Worm (Caenorhabditis elegans) whole organism, early embryonic: ENCODE data around the gene mrpl-32.

Source experiments
- B0310.2 ChIP-seq: sonication (generic microtip); optimal IDR thresholded peaks from 2 replicates; lab custom pipeline; 2016; ENCODE audit warnings: mild to moderate bottlenecking, missing genetic modification characterization, missing compliant biosample characterization
- F13C5.2 ChIP-seq: sonication (generic microtip); optimal IDR thresholded peaks from 2 replicates; lab custom pipeline; 2017; ENCODE audit warnings: mild to moderate bottlenecking, missing genetic modification characterization, inconsistent platforms, missing compliant biosample characterization
- aly-1 ChIP-seq: sonication (generic microtip); optimal IDR thresholded peaks from 2 replicates; lab custom pipeline; 2016; ENCODE audit warnings: missing genetic modification characterization, missing compliant biosample characterization
- ama-1 ChIP-seq: fragments of 150-350 bp; optimal IDR thresholded peaks from 2 replicates; lab custom pipeline; 2014
- ceh-13 ChIP-seq: fragments of 200-800 bp; sonication (Bioruptor generic); optimal IDR thresholded peaks from 2 replicates; lab custom pipeline; 2018; ENCODE audit warnings: mild to moderate bottlenecking, missing genetic modification characterization, missing compliant biosample characterization
- ceh-36 ChIP-seq: sonication (generic microtip); optimal IDR thresholded peaks from 2 replicates; lab custom pipeline; 2016; ENCODE audit warnings: missing genetic modification characterization, inconsistent platforms, missing compliant biosample characterization
- ets-7 ChIP-seq: sonication (generic microtip); optimal IDR thresholded peaks from 2 replicates; lab custom pipeline; 2016; ENCODE audit warnings: missing genotype, missing genetic modification characterization, missing compliant biosample characterization
- flt-1 ChIP-seq: fragments of 200-800 bp; sonication (Bioruptor generic); IDR thresholded peaks from 2 replicates; pipeline ENCODE4 v1.3.6; 2022; ENCODE audit warnings: missing genetic modification characterization, missing compliant biosample characterization
- hmbx-1 ChIP-seq: sonication (generic microtip); optimal IDR thresholded peaks from 2 replicates; lab custom pipeline; 2016; ENCODE audit warnings: mild to moderate bottlenecking, missing genetic modification characterization, missing compliant biosample characterization
- hmg-4 ChIP-seq: fragments of 200-800 bp; sonication (Bioruptor generic); optimal IDR thresholded peaks from 2 replicates; lab custom pipeline; 2018; ENCODE audit warnings: mild to moderate bottlenecking, missing genetic modification characterization, missing compliant biosample characterization
- hnd-1 ChIP-seq: sonication (generic microtip); optimal IDR thresholded peaks from 2 replicates; lab custom pipeline; 2016; ENCODE audit warnings: missing genetic modification characterization, missing compliant biosample characterization
- pes-1 ChIP-seq: fragments of 200-800 bp; sonication (Bioruptor generic); IDR thresholded peaks from 2 replicates; pipeline ENCODE4 v1.3.6; 2022; ENCODE audit warnings: missing genetic modification reagents, missing genetic modification characterization, missing compliant biosample characterization
- scrt-1 ChIP-seq: fragments of 200-800 bp; sonication (Bioruptor generic); IDR thresholded peaks from 2 replicates; pipeline ENCODE4 v1.3.6; 2022; ENCODE audit warnings: missing genetic modification characterization, missing compliant biosample characterization
- sea-1 ChIP-seq: fragments of 200-800 bp; sonication (Bioruptor generic); conservative IDR thresholded peaks from 2 replicates; pipeline ENCODE4 v1.3.6; 2022; ENCODE audit warnings: missing genetic modification characterization, missing compliant biosample characterization
- tbx-11 ChIP-seq: fragments of 200-800 bp; sonication (Bioruptor generic); IDR thresholded peaks from 2 replicates; pipeline ENCODE4 v1.3.6; 2022; ENCODE audit warnings: missing genetic modification characterization, missing compliant biosample characterization
- tbx-37 ChIP-seq: fragments of 200-800 bp; sonication (Bioruptor generic); conservative IDR thresholded peaks from 2 replicates; pipeline ENCODE4 v1.3.6; 2022; ENCODE audit warnings: missing genetic modification reagents, missing genetic modification characterization, missing compliant biosample characterization
- tra-4 ChIP-seq: sonication (generic microtip); optimal IDR thresholded peaks from 2 replicates; lab custom pipeline; 2017; ENCODE audit warnings: missing genetic modification characterization, missing compliant biosample characterization

The mrpl-32 gene

DNA sequence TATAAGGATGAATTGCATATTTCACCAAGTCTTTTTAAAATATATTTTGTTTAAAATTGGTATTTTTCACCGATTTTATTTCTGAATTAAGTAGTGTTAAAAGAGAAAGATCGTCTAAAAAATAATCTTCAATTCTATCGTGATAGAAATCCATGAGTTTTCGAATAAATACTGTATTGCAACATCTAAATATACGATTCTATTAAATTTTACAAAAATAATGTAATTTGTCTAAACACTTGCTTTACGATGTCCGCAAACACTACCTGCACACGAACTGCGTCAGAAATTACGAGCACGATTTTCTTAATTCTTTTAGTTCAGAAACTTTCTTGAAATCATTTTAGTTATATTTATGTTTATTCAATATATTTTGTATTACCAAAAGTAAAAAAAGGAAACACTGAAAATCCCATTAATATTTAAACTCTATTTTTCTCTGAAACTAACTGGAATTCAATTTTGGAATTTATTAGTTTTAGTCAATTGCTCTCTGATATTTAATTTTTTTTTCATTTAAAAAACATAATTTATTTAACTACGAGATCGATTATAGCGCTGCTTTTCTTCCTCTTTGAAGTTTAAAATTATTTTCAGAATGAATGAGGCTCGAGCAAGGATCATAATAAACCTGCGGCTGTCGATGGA is at the start of gene mrpl-32:
TSS of gene mrpl-32 (plus strand) at position 598 of the 648 bp plus-strand sequence.
- TF ChIP-seq B0310.2 (no peak), sea-1 (no peak), flt-1 (GFP tag; lab: Robert Waterston, UW) (no peak), pes-1 (GFP tag; lab: Robert Waterston, UW) (no peak), hmbx-1 (tag; lab: Kevin White, UChicago) (no peak)

ce11 chrIII:8400478-8400877 is 49.1 kb upstream of the mrpl-32 start:
- TF ChIP-seq ets-7 (no peak), ceh-36 (tag; lab: Kevin White, UChicago) (no peak), B0310.2 (no peak), tbx-11 (GFP tag; lab: Robert Waterston, UW) (no peak), ceh-13 (GFP tag; lab: Kevin White, UChicago) (no peak), aly-1 (tag; lab: Kevin White, UChicago) (no peak), F13C5.2 (tag; lab: Kevin White, UChicago) (no peak), ama-1 (no peak), hmbx-1 (tag; lab: Kevin White, UChicago) (no peak), flt-1 (GFP tag; lab: Robert Waterston, UW) (no peak), sea-1 (no peak)

- TF ChIP-seq sea-1 (no peak), hnd-1 (tag; lab: Kevin White, UChicago) (no peak), scrt-1 (no peak), tbx-11 (GFP tag; lab: Robert Waterston, UW) (no peak), flt-1 (GFP tag; lab: Robert Waterston, UW) (no peak), ceh-36 (tag; lab: Kevin White, UChicago) (no peak), F13C5.2 (tag; lab: Kevin White, UChicago) (no peak), ets-7 (no peak), pes-1 (GFP tag; lab: Robert Waterston, UW) (no peak), aly-1 (tag; lab: Kevin White, UChicago) (no peak), B0310.2 (no peak), tra-4 (tag; lab: Kevin White, UChicago) (no peak), tbx-37 (GFP tag; lab: Robert Waterston, UW) (no peak), hmbx-1 (tag; lab: Kevin White, UChicago) (no peak), ceh-13 (GFP tag; lab: Kevin White, UChicago) (no peak), ama-1 (no peak), hmg-4 (GFP tag; lab: Kevin White, UChicago) (no peak)
These were observed 47.7 kb upstream of the mrpl-32 start, which contains the start of gene lap-1 for ce11 chrIII:8401887-8402286. lap-1 (minus strand) TSS chrIII:8401928.

DNA sequence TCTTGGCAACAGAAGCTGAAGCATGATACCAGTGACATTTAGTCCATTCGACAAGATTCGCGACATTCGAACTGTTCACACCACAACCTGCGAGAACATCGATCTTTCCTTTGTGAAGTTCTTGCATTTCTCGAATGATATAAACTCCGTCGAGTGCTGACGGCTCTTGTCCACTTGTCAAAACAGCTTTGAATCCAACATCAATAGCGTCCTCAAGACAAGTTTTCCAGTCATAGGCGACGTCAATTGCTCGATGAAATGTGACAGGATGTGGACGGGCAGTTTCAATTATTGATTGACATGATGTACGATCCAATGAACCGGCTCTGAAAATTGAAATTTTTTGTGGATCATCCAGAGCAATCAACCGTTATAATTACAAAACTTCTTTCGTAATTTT is 46.9 kb upstream of the mrpl-32 start:
- TF ChIP-seq hmg-4 (GFP tag; lab: Kevin White, UChicago) (no peak), flt-1 (GFP tag; lab: Robert Waterston, UW) (no peak), sea-1 (no peak), pes-1 (GFP tag; lab: Robert Waterston, UW) (no peak), aly-1 (tag; lab: Kevin White, UChicago) (no peak), ceh-13 (GFP tag; lab: Kevin White, UChicago) (no peak), tbx-11 (GFP tag; lab: Robert Waterston, UW) (no peak), ama-1 (no peak), hmbx-1 (tag; lab: Kevin White, UChicago) (no peak), F13C5.2 (tag; lab: Kevin White, UChicago) (no peak), tra-4 (tag; lab: Kevin White, UChicago) (no peak), hnd-1 (tag; lab: Kevin White, UChicago) (no peak), scrt-1 (no peak), B0310.2 (no peak), ets-7 (no peak), ceh-36 (tag; lab: Kevin White, UChicago) (no peak), tbx-37 (GFP tag; lab: Robert Waterston, UW) (no peak)

ce11 chrIII:8403507-8403906 is 46.0 kb upstream of the mrpl-32 start, which contains the start of gene cutc-1:
cutc-1 (minus strand) TSS chrIII:8403607.
- TF ChIP-seq scrt-1: no peak
- TF ChIP-seq F13C5.2 (tag; lab: Kevin White, UChicago): no peak
- TF ChIP-seq tbx-11 (GFP tag; lab: Robert Waterston, UW): no peak
- no peak for TF ChIP-seq ceh-13 (GFP tag; lab: Kevin White, UChicago)
- no peak for TF ChIP-seq B0310.2
- no peak for TF ChIP-seq ama-1
- no peak for TF ChIP-seq tra-4 (tag; lab: Kevin White, UChicago)
- no peak for TF ChIP-seq tbx-37 (GFP tag; lab: Robert Waterston, UW)
- TF ChIP-seq flt-1 (GFP tag; lab: Robert Waterston, UW): no peak
- TF ChIP-seq hmg-4 (GFP tag; lab: Kevin White, UChicago): no peak
- TF ChIP-seq aly-1 (tag; lab: Kevin White, UChicago): no peak
- TF ChIP-seq sea-1: no peak
- no peak for TF ChIP-seq hnd-1 (tag; lab: Kevin White, UChicago)
- no peak for TF ChIP-seq hmbx-1 (tag; lab: Kevin White, UChicago)
- no peak for TF ChIP-seq ets-7
- TF ChIP-seq pes-1 (GFP tag; lab: Robert Waterston, UW): no peak
- no peak for TF ChIP-seq ceh-36 (tag; lab: Kevin White, UChicago)

- no peak for TF ChIP-seq sea-1
- no peak for TF ChIP-seq hmg-4 (GFP tag; lab: Kevin White, UChicago)
- TF ChIP-seq ama-1: no peak
These were observed 44.1 kb upstream of the mrpl-32 start, which contains the start of the genes ubxn-4 and cyy-1 for ce11 chrIII:8405449-8405962. ubxn-4 (minus strand) TSS chrIII:8405562. cyy-1 (plus strand) TSS chrIII:8405874.

DNA sequence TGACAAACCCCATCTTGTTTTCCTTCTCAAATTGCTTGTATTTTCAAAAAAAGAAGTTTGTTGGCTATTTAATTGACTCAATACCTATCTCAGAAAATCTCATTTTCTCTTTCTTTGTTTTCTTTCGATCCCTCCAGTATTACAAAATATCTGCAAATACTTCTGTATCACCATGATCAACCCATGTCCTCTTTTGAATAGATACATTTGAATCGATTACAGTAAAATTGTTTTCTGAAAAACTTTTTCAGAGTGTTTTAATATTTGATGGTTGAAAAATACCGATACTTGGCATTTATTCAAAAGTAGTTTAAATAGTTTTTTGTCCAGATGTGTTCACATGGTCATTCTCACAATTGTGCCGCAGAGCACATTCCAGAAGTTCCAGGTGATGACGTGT is 40.4 kb upstream of the mrpl-32 start, which contains the start of gene ZK353.9:
TSS of gene ZK353.9 (plus strand) at position 331 of the 400 bp plus-strand sequence.
- TF ChIP-seq hmg-4 (GFP tag; lab: Kevin White, UChicago): no peak
- TF ChIP-seq sea-1: no peak
- TF ChIP-seq tbx-11 (GFP tag; lab: Robert Waterston, UW): no peak
- TF ChIP-seq tbx-37 (GFP tag; lab: Robert Waterston, UW): no peak
- no peak for TF ChIP-seq ets-7
- TF ChIP-seq ceh-13 (GFP tag; lab: Kevin White, UChicago): no peak
- no peak for TF ChIP-seq F13C5.2 (tag; lab: Kevin White, UChicago)
